Worm (Caenorhabditis elegans): ENCODE measurements around the gene F21H7.2.

DNA sequence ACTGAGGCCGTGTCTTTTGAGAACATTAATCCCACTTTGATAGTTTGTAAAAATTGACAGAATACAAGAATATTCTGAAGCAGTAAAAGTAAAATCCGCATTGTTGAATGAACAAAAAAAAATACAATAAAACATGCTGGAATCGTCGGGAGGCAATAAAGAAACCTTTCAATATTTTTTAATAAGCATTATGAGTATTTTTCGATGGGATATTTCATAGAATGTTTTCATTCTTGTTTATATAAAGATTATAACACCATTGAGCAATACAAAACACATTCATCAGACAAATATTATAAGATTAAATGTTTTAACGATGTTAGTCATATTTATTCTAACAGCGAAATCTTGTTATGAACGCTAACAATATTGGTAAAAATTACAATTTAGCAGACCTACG lies 23.9 kb upstream of the F21H7.2 start, which contains the start of gene gcy-20:
- TF ChIP-seq him-1 (tag; optimal IDR thresholded peaks at IDR 0.05): no peak
- TF ChIP-seq dao-5 (tag; optimal IDR thresholded peaks at IDR 0.05): no peak
